Fruit fly (Drosophila melanogaster) whole organism, embryonic: ENCODE results near the gene CG7650.

ENCODE experiments used
- Ada2b ChIP-seq: fragments of 200-800 bp; sonication (Bioruptor generic); IDR thresholded peaks from 2 replicates; pipeline ENCODE4 v1.3.6; 2022; ENCODE audit warnings: missing biosample characterization, missing genetic modification characterization
- Bdp1 ChIP-seq: fragments of 200-800 bp; sonication (Bioruptor generic); optimal IDR thresholded peaks from 3 replicates; lab custom pipeline; 2016; ENCODE audit warnings: missing biosample characterization, missing genetic modification characterization
- Bteb2 ChIP-seq: fragments of 200-800 bp; sonication (Bioruptor generic); optimal IDR thresholded peaks from 2 replicates; lab custom pipeline; 2016; ENCODE audit warnings: missing biosample characterization, missing genetic modification characterization
- CG10274 ChIP-seq: fragments of 200-800 bp; sonication (Bioruptor generic); optimal IDR thresholded peaks from 3 replicates; lab custom pipeline; 2017; ENCODE audit warnings: missing biosample characterization, mild to moderate bottlenecking, missing genetic modification characterization
- CG11456 ChIP-seq: fragments of 200-800 bp; sonication (Bioruptor generic); IDR thresholded peaks from 3 replicates; pipeline ENCODE4 v1.3.6; 2022; ENCODE audit warnings: missing biosample characterization, missing genetic modification characterization
- CG14860 ChIP-seq: fragments of 200-800 bp; sonication (Bioruptor generic); IDR thresholded peaks from 3 replicates; pipeline ENCODE4 v1.3.6; 2022; ENCODE audit warnings: missing biosample characterization, missing genetic modification characterization; ENCODE audit not compliant: partially characterized antibody
- CG16863 ChIP-seq: fragments of 200-800 bp; sonication (Bioruptor generic); optimal IDR thresholded peaks from 3 replicates; lab custom pipeline; 2016; ENCODE audit warnings: missing biosample characterization, missing genetic modification characterization
- CG17361 ChIP-seq: fragments of 200-800 bp; sonication (Bioruptor generic); IDR thresholded peaks from 3 replicates; pipeline ENCODE4 v1.3.6; 2022; ENCODE audit warnings: missing biosample characterization, missing genetic modification characterization
- CG17612 ChIP-seq: fragments of 200-800 bp; sonication (Bioruptor generic); IDR thresholded peaks from 2 replicates; pipeline ENCODE4 v1.3.6; 2022; ENCODE audit warnings: missing biosample characterization, missing genetic modification characterization
- CG17802 ChIP-seq: fragments of 200-800 bp; sonication (Bioruptor generic); optimal IDR thresholded peaks from 2 replicates; lab custom pipeline; 2018; ENCODE audit warnings: missing biosample characterization, mild to moderate bottlenecking, missing genetic modification characterization, moderate library complexity
- CG18476 ChIP-seq: fragments of 200-800 bp; sonication (Bioruptor generic); optimal IDR thresholded peaks from 2 replicates; lab custom pipeline; 2016; ENCODE audit warnings: missing biosample characterization, mild to moderate bottlenecking, missing genetic modification characterization
- CG31365 ChIP-seq: fragments of 200-800 bp; sonication (Bioruptor generic); optimal IDR thresholded peaks from 2 replicates; lab custom pipeline; 2018; ENCODE audit warnings: missing biosample characterization, mild to moderate bottlenecking, missing genetic modification characterization
- CG33557 ChIP-seq: fragments of 200-800 bp; sonication (Bioruptor generic); optimal IDR thresholded peaks from 2 replicates; lab custom pipeline; 2019; ENCODE audit warnings: missing biosample characterization, mild to moderate bottlenecking, missing genetic modification characterization, moderate library complexity
- CG34422 ChIP-seq: fragments of 200-800 bp; sonication (Bioruptor generic); IDR thresholded peaks from 3 replicates; pipeline ENCODE4 v1.3.6; 2022; ENCODE audit warnings: missing biosample characterization, missing genetic modification characterization
- CG5245 ChIP-seq: fragments of 200-800 bp; sonication (Bioruptor generic); optimal IDR thresholded peaks from 3 replicates; lab custom pipeline; 2016; ENCODE audit warnings: missing biosample characterization, missing genetic modification characterization
- CoRest ChIP-seq: fragments of 200-800 bp; sonication (Bioruptor generic); optimal IDR thresholded peaks from 3 replicates; lab custom pipeline; 2018; ENCODE audit warnings: missing biosample characterization, mild to moderate bottlenecking, missing genetic modification characterization, moderate library complexity
- Gug ChIP-seq: fragments of 200-800 bp; sonication (Bioruptor generic); IDR thresholded peaks from 4 replicates; pipeline ENCODE4 v1.3.6; 2022; ENCODE audit warnings: missing biosample characterization, missing genetic modification characterization
- Hmr ChIP-seq: fragments of 200-800 bp; sonication (Bioruptor generic); optimal IDR thresholded peaks from 3 replicates; lab custom pipeline; 2017; ENCODE audit warnings: mild to moderate bottlenecking, missing biosample characterization, missing genetic modification reagents, missing genetic modification characterization
- Hmx ChIP-seq: fragments of 200-800 bp; sonication (Bioruptor generic); optimal IDR thresholded peaks from 2 replicates; lab custom pipeline; 2016; ENCODE audit warnings: missing biosample characterization, missing genetic modification characterization
- Kr ChIP-seq: fragments of 200-800 bp; sonication (Bioruptor generic); optimal IDR thresholded peaks from 2 replicates; lab custom pipeline; 2017; ENCODE audit warnings: missing biosample characterization, mild to moderate bottlenecking, missing genetic modification characterization
- Nf-YC ChIP-seq: fragments of 200-800 bp; optimal IDR thresholded peaks from 3 replicates; lab custom pipeline; 2019; ENCODE audit warnings: missing biosample characterization, mild to moderate bottlenecking, missing genetic modification characterization, moderate library complexity
- PHDP ChIP-seq: fragments of 200-800 bp; sonication (Bioruptor generic); optimal IDR thresholded peaks from 3 replicates; lab custom pipeline; 2018; ENCODE audit warnings: missing biosample characterization, mild to moderate bottlenecking, missing genetic modification characterization, moderate library complexity
- Six4 ChIP-seq: fragments of 200-800 bp; sonication (Bioruptor generic); optimal IDR thresholded peaks from 2 replicates; lab custom pipeline; 2016; ENCODE audit warnings: missing biosample characterization, missing genetic modification characterization
- Spps ChIP-seq: fragments of 200-800 bp; sonication (Bioruptor generic); optimal IDR thresholded peaks from 2 replicates; lab custom pipeline; 2018; ENCODE audit warnings: missing biosample characterization, mild to moderate bottlenecking, missing genetic modification characterization
- Xbp1 ChIP-seq: fragments of 200-800 bp; sonication (Bioruptor generic); optimal IDR thresholded peaks from 3 replicates; lab custom pipeline; 2016; ENCODE audit warnings: missing biosample characterization, mild to moderate bottlenecking, missing genetic modification characterization
- YL-1 ChIP-seq: fragments of 200-800 bp; sonication (Bioruptor generic); optimal IDR thresholded peaks from 3 replicates; lab custom pipeline; 2017; ENCODE audit warnings: missing biosample characterization, mild to moderate bottlenecking, missing genetic modification characterization
- bcd ChIP-seq: fragments of 200-800 bp; sonication (Bioruptor generic); optimal IDR thresholded peaks from 2 replicates; lab custom pipeline; 2017; ENCODE audit warnings: missing biosample characterization, mild to moderate bottlenecking, missing genetic modification characterization
- croc ChIP-seq: fragments of 200-800 bp; sonication (Bioruptor generic); conservative IDR thresholded peaks from 3 replicates; pipeline ENCODE4 v1.3.6; 2022; ENCODE audit warnings: missing biosample characterization, missing genetic modification characterization
- crp ChIP-seq, 2 experiments: fragments of 200-800 bp; sonication (Bioruptor generic); optimal IDR thresholded peaks; 2 replicates in 1 of 2; 3 replicates in 1 of 2; lab custom pipeline; 2017; ENCODE audit warnings: missing biosample characterization in 2 of 2, missing genetic modification characterization in 2 of 2, mild to moderate bottlenecking in 1 of 2, moderate library complexity in 1 of 2
- dimm ChIP-seq: fragments of 200-800 bp; sonication (Bioruptor generic); IDR thresholded peaks from 2 replicates; pipeline ENCODE4 v1.3.6; 2022; ENCODE audit warnings: missing biosample characterization, missing genetic modification characterization
- dpn ChIP-seq, 2 experiments: fragments of 200-800 bp; sonication (Bioruptor generic); optimal IDR thresholded peaks; 3 replicates each; lab custom pipeline; 2016; ENCODE audit warnings: missing biosample characterization in 2 of 2, missing genetic modification characterization in 2 of 2
- eve ChIP-seq, 2 experiments: fragments of >200 bp; optimal IDR thresholded peaks; 2 replicates each; lab custom pipeline; 2017; ENCODE audit warnings: missing biosample characterization in 2 of 2, missing genetic modification characterization in 2 of 2
- ewg ChIP-seq: fragments of 200-800 bp; sonication (Bioruptor generic); optimal IDR thresholded peaks from 3 replicates; lab custom pipeline; 2017; ENCODE audit warnings: mild to moderate bottlenecking, missing biosample characterization, missing genetic modification reagents, missing genetic modification characterization
- fd64A ChIP-seq: fragments of 200-800 bp; sonication (Bioruptor generic); optimal IDR thresholded peaks from 3 replicates; lab custom pipeline; 2018; ENCODE audit warnings: missing biosample characterization, mild to moderate bottlenecking, missing genetic modification characterization
- gcm2 ChIP-seq: fragments of 200-800 bp; sonication (Bioruptor generic); optimal IDR thresholded peaks from 2 replicates; lab custom pipeline; 2016; ENCODE audit warnings: missing biosample characterization, missing genetic modification characterization
- her ChIP-seq: fragments of 200-800 bp; sonication (Bioruptor generic); optimal IDR thresholded peaks from 2 replicates; lab custom pipeline; 2016; ENCODE audit warnings: missing biosample characterization, missing genetic modification characterization
- mld ChIP-seq: fragments of 200-800 bp; sonication (Bioruptor generic); IDR thresholded peaks from 3 replicates; pipeline ENCODE4 v1.3.6; 2022; ENCODE audit warnings: missing biosample characterization, missing genetic modification characterization; ENCODE audit not compliant: partially characterized antibody
- nerfin-2 ChIP-seq: fragments of 200-800 bp; sonication (Bioruptor generic); IDR thresholded peaks from 2 replicates; pipeline ENCODE4 v1.3.6; 2022; ENCODE audit warnings: missing biosample characterization, missing genetic modification characterization; ENCODE audit not compliant: partially characterized antibody
- oc ChIP-seq: fragments of 200-800 bp; sonication (Bioruptor generic); optimal IDR thresholded peaks from 2 replicates; lab custom pipeline; 2018; ENCODE audit warnings: missing biosample characterization, mild to moderate bottlenecking, missing genetic modification characterization, moderate library complexity
- pan ChIP-seq, 4 experiments: fragments of >200 bp in 3 of 4; fragments of 200-800 bp in 1 of 4; sonication (Bioruptor generic) in 1 of 4; optimal IDR thresholded peaks in 3 of 4; IDR thresholded peaks in 1 of 4; 2 replicates each; pipeline versions ENCODE4 v1.3.6 to Lab custom; 2017 to 2022; ENCODE audit warnings: missing biosample characterization in 2 of 4, missing genetic modification characterization in 2 of 4, mixed read lengths in 1 of 4
- pita ChIP-seq: fragments of 200-800 bp; sonication (Bioruptor generic); optimal IDR thresholded peaks from 2 replicates; lab custom pipeline; 2017; ENCODE audit warnings: missing biosample characterization, mild to moderate bottlenecking, missing genetic modification characterization
- pros ChIP-seq: fragments of 200-800 bp; sonication (Bioruptor generic); optimal IDR thresholded peaks from 3 replicates; lab custom pipeline; 2019; ENCODE audit warnings: missing biosample characterization, mild to moderate bottlenecking, missing genetic modification characterization, moderate library complexity
- pum ChIP-seq: fragments of 200-800 bp; sonication (Bioruptor generic); optimal IDR thresholded peaks from 2 replicates; lab custom pipeline; 2016; ENCODE audit warnings: missing biosample characterization, missing genetic modification characterization
- ranshi ChIP-seq: fragments of 200-800 bp; sonication (Bioruptor generic); IDR thresholded peaks from 2 replicates; pipeline ENCODE4 v1.3.6; 2022; ENCODE audit warnings: missing biosample characterization, missing genetic modification characterization
- sens ChIP-seq: fragments of 200-800 bp; sonication (Bioruptor generic); peaks from one replicate; lab custom pipeline; 2016; ENCODE audit warnings: missing biosample characterization, missing genetic modification characterization
- so ChIP-seq: fragments of 200-800 bp; sonication (Bioruptor generic); IDR thresholded peaks from 3 replicates; pipeline ENCODE4 v1.3.6; 2022; ENCODE audit warnings: missing biosample characterization, missing genetic modification characterization
- tgo ChIP-seq: fragments of 200-800 bp; sonication (Bioruptor generic); IDR thresholded peaks from 3 replicates; pipeline ENCODE4 v1.3.6; 2022; ENCODE audit warnings: missing biosample characterization, missing genetic modification characterization
- twi ChIP-seq: fragments of 200-800 bp; optimal IDR thresholded peaks from 2 replicates; lab custom pipeline; 2019; ENCODE audit warnings: missing biosample characterization, mild to moderate bottlenecking, missing genetic modification characterization, moderate library complexity

The CG7650 gene

DNA sequence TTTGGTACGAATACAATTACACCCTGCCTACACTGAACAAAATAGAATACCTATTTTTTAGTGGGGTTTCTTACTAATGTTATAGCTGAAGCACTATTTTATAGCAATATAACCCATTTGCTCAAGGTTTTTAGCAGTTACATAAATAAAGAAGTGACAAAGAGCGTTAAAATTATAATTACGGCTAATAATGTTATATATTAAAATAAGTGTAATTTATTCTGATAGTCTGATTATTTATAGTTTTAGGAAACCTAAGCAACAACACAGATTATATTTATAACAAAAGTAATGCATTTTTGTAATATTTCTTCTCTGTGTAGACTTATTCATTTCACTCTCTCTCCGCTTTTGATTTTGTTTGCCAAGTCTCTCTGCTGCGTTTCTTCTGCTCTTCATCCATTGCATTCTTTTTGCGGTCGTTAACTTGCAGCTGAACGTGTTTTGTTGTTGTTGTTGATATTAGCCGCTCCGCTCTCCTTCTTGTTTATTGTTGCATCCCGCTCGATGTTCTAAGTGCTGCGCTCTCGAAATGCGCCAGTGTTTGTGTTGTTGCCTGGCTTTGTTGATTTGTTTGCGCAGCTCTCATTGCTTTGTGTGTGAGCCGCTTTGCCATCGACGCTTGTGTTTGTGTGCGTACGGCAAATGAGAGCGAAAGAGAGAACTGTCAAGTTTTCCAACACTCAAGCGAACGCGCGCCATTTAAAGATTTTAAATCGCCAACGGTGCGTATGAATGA is 15.7 kb upstream of the CG7650 start (continued):
- TF ChIP-seq CG18476 (GFP tag; lab: Kevin White, UChicago) (peak; percentile 76), Gug (GFP tag; lab: Robert Waterston, UW) (peak; percentile 65; the same call in 3 of the 4 replicates), pita (GFP tag; lab: Kevin White, UChicago) (no peak), pum (peak; percentile 2), Six4 (GFP tag; lab: Kevin White, UChicago) (peak; percentile 83), so (GFP tag; lab: Robert Waterston, UW) (peak; percentile 57; the same call in 1 of the 3 replicates), CoRest (tag; lab: Kevin White, UChicago) (peak; percentile 97), Spps (tag; lab: Kevin White, UChicago) (peak; percentile 89), dimm (GFP tag; lab: Robert Waterston, UW) (no peak), pros (GFP tag; lab: Kevin White, UChicago) (no peak), CG34422 (GFP tag; lab: Robert Waterston, UW) (peak; percentile 86; the same call in 2 of the 3 replicates), eve (GFP tag; optimal IDR thresholded peaks at IDR 0.05; lab: Kevin White, UChicago) (peak in 1 of 2 experiments; percentile 92), Hmr (GFP tag; lab: Kevin White, UChicago) (peak; percentile 88), Nf-YC (tag; lab: Kevin White, UChicago) (peak; percentile 72), CG17361 (GFP tag; lab: Robert Waterston, UW) (peak; percentile 98), ranshi (peak; percentile 78), CG33557 (GFP tag; lab: Kevin White, UChicago) (peak; percentile 60), oc (tag; lab: Kevin White, UChicago) (peak; percentile 88), tgo (peak; percentile 88), fd64A (GFP tag; lab: Kevin White, UChicago) (peak; percentile 80), CG11456 (GFP tag; lab: Robert Waterston, UW) (no peak; the same call in 2 of the 3 replicates), PHDP (tag; lab: Kevin White, UChicago) (peak; percentile 95), dpn (GFP tag; optimal IDR thresholded peaks at IDR 0.05; lab: Kevin White, UChicago) (peak; percentile 57 to 71), croc (GFP tag; lab: Robert Waterston, UW) (peak; percentile 84), CG14860 (GFP tag; lab: Robert Waterston, UW) (no peak), Kr (GFP tag; lab: Kevin White, UChicago) (no peak), CG16863 (GFP tag; lab: Kevin White, UChicago) (no peak), Hmx (GFP tag; lab: Kevin White, UChicago) (peak; percentile 44), CG10274 (GFP tag; lab: Kevin White, UChicago) (peak; percentile 59), CG31365 (tag; lab: Kevin White, UChicago) (peak; percentile 53), Ada2b (GFP tag; lab: Robert Waterston, UW) (peak; percentile 83), nerfin-2 (GFP tag; lab: Robert Waterston, UW) (no peak), CG17612 (GFP tag; lab: Robert Waterston, UW) (peak; percentile 45; the same call in 1 of the 2 replicates), mld (no peak), Bteb2 (GFP tag; lab: Kevin White, UChicago) (peak; percentile 28), pan (optimal IDR thresholded peaks at IDR 0.05; lab: Kevin White, UChicago) (no peak), pan (GFP tag; optimal IDR thresholded peaks at IDR 0.05 in 1 of 2, IDR thresholded peaks at IDR 0.05 in 1 of 2) (peak in 1 of 2 experiments; percentile 83), sens (GFP tag; lab: Kevin White, UChicago) (peak; percentile 93), bcd (GFP tag; lab: Kevin White, UChicago) (peak; percentile 93), twi (tag; lab: Kevin White, UChicago) (peak; percentile 84), her (GFP tag; lab: Kevin White, UChicago) (peak; percentile 50), CG17802 (tag; lab: Kevin White, UChicago) (peak; percentile 57), YL-1 (GFP tag; lab: Kevin White, UChicago) (peak; percentile 66), CG5245 (GFP tag; lab: Kevin White, UChicago) (peak; percentile 73), gcm2 (no peak), crp (GFP tag; optimal IDR thresholded peaks at IDR 0.05; lab: Kevin White, UChicago) (peak in 1 of 2 experiments; percentile 43), Xbp1 (GFP tag; lab: Kevin White, UChicago) (peak; percentile 88), ewg (GFP tag; lab: Kevin White, UChicago) (peak; percentile 82), Bdp1 (GFP tag; lab: Kevin White, UChicago) (no peak)
